Fruit fly (Drosophila melanogaster) whole organism, embryonic: Measurements from ENCODE around the gene CG13373.

ENCODE experiments used
- Adf1 ChIP-seq: fragments of 200-800 bp; sonication (Bioruptor generic); IDR thresholded peaks from 2 replicates; pipeline ENCODE4 v1.3.6; 2022; ENCODE audit warnings: missing biosample characterization, missing genetic modification characterization
- Atf3 ChIP-seq: fragments of 200-800 bp; sonication (Bioruptor generic); optimal IDR thresholded peaks from 3 replicates; lab custom pipeline; 2016; ENCODE audit warnings: missing biosample characterization, missing genetic modification characterization
- CG10321 ChIP-seq: fragments of 200-800 bp; sonication (Bioruptor generic); IDR thresholded peaks from 2 replicates; pipeline ENCODE4 v1.3.6; 2022; ENCODE audit warnings: missing biosample characterization, missing genetic modification characterization
- CG11504 ChIP-seq: fragments of 200-800 bp; sonication (Bioruptor generic); optimal IDR thresholded peaks from 3 replicates; lab custom pipeline; 2019; ENCODE audit warnings: missing biosample characterization, mild to moderate bottlenecking, missing genetic modification characterization, moderate library complexity
- CG12104 ChIP-seq: fragments of 200-800 bp; sonication (Bioruptor generic); optimal IDR thresholded peaks from 3 replicates; lab custom pipeline; 2016; ENCODE audit warnings: missing biosample characterization, missing genetic modification characterization
- CG12769 ChIP-seq: fragments of 200-800 bp; sonication (Bioruptor generic); optimal IDR thresholded peaks from 2 replicates; lab custom pipeline; 2019; ENCODE audit warnings: missing biosample characterization, mild to moderate bottlenecking, missing genetic modification characterization, moderate library complexity
- CG13775 ChIP-seq: fragments of 200-800 bp; sonication (Bioruptor generic); optimal IDR thresholded peaks from 3 replicates; lab custom pipeline; 2017; ENCODE audit warnings: missing biosample characterization, mild to moderate bottlenecking, missing genetic modification characterization
- CG14441 ChIP-seq: fragments of 200-800 bp; sonication (Bioruptor generic); IDR thresholded peaks from 2 replicates; pipeline ENCODE4 v1.3.6; 2022; ENCODE audit warnings: missing biosample characterization, missing genetic modification characterization
- CG15514 ChIP-seq: fragments of 200-800 bp; sonication (Bioruptor generic); optimal IDR thresholded peaks from 3 replicates; lab custom pipeline; 2017; ENCODE audit warnings: missing biosample characterization, missing genetic modification characterization, mild to moderate bottlenecking, moderate library complexity, missing genetic modification reagents
- CG16863 ChIP-seq: fragments of 200-800 bp; sonication (Bioruptor generic); optimal IDR thresholded peaks from 3 replicates; lab custom pipeline; 2016; ENCODE audit warnings: missing biosample characterization, missing genetic modification characterization
- CG17612 ChIP-seq: fragments of 200-800 bp; sonication (Bioruptor generic); IDR thresholded peaks from 2 replicates; pipeline ENCODE4 v1.3.6; 2022; ENCODE audit warnings: missing biosample characterization, missing genetic modification characterization
- CG17829 ChIP-seq: fragments of 200-800 bp; optimal IDR thresholded peaks from 2 replicates; lab custom pipeline; 2019; ENCODE audit warnings: missing biosample characterization, mild to moderate bottlenecking, missing genetic modification characterization, moderate library complexity
- CG1792 ChIP-seq: fragments of 200-800 bp; sonication (Bioruptor generic); optimal IDR thresholded peaks from 2 replicates; lab custom pipeline; 2016; ENCODE audit warnings: missing biosample characterization, missing genetic modification characterization
- CG18262 ChIP-seq: fragments of 200-800 bp; optimal IDR thresholded peaks from 3 replicates; lab custom pipeline; 2019; ENCODE audit warnings: missing biosample characterization, mild to moderate bottlenecking, missing genetic modification characterization, moderate library complexity
- CG18619 ChIP-seq: fragments of 200-800 bp; sonication (Bioruptor generic); optimal IDR thresholded peaks from 3 replicates; lab custom pipeline; 2017; ENCODE audit warnings: missing biosample characterization, mild to moderate bottlenecking, missing genetic modification characterization
- CG2202 ChIP-seq: fragments of 200-800 bp; sonication (Bioruptor generic); optimal IDR thresholded peaks from 2 replicates; lab custom pipeline; 2018; ENCODE audit warnings: missing biosample characterization, mild to moderate bottlenecking, missing genetic modification characterization
- CG2889 ChIP-seq: fragments of 200-800 bp; sonication (Bioruptor generic); IDR thresholded peaks from 3 replicates; pipeline ENCODE4 v1.3.6; 2022; ENCODE audit warnings: missing biosample characterization, missing genetic modification characterization
- CG3065 ChIP-seq: fragments of 200-800 bp; sonication (Bioruptor generic); optimal IDR thresholded peaks from 2 replicates; lab custom pipeline; 2016; ENCODE audit warnings: missing biosample characterization, missing genetic modification characterization
- CG32772 ChIP-seq: fragments of 200-800 bp; sonication (Bioruptor generic); IDR thresholded peaks from 2 replicates; pipeline ENCODE4 v1.3.6; 2022; ENCODE audit warnings: missing biosample characterization, missing genetic modification characterization
- CG33213 ChIP-seq: fragments of 200-800 bp; sonication (Bioruptor generic); optimal IDR thresholded peaks from 3 replicates; lab custom pipeline; 2016; ENCODE audit warnings: missing biosample characterization, missing genetic modification characterization
- CG3847 ChIP-seq: fragments of 200-800 bp; sonication (Bioruptor generic); IDR thresholded peaks from 2 replicates; pipeline ENCODE4 v1.3.6; 2022; ENCODE audit warnings: missing biosample characterization, missing genetic modification characterization
- CG6683 ChIP-seq: fragments of 200-800 bp; sonication (Bioruptor generic); optimal IDR thresholded peaks from 2 replicates; lab custom pipeline; 2017; ENCODE audit warnings: missing biosample characterization, mild to moderate bottlenecking, missing genetic modification characterization, missing genetic modification reagents
- CG7357 ChIP-seq: fragments of 200-800 bp; sonication (Bioruptor generic); IDR thresholded peaks from 3 replicates; pipeline ENCODE4 v1.3.6; 2022; ENCODE audit warnings: missing biosample characterization, missing genetic modification characterization
- CG7745 ChIP-seq: fragments of 200-800 bp; sonication (Bioruptor generic); optimal IDR thresholded peaks from 2 replicates; lab custom pipeline; 2018; ENCODE audit warnings: missing biosample characterization, mild to moderate bottlenecking, missing genetic modification characterization, moderate library complexity
- CG7839 ChIP-seq: fragments of 200-800 bp; sonication (Bioruptor generic); optimal IDR thresholded peaks from 3 replicates; lab custom pipeline; 2018; ENCODE audit warnings: missing biosample characterization, mild to moderate bottlenecking, missing genetic modification characterization, moderate library complexity
- D19B ChIP-seq: fragments of 200-800 bp; sonication (Bioruptor generic); optimal IDR thresholded peaks from 2 replicates; lab custom pipeline; 2017; ENCODE audit warnings: missing biosample characterization, mild to moderate bottlenecking, missing genetic modification characterization
- Doc2 ChIP-seq: fragments of 200-800 bp; sonication (Bioruptor generic); IDR thresholded peaks from 2 replicates; pipeline ENCODE4 v1.3.6; 2022; ENCODE audit warnings: missing biosample characterization, missing genetic modification characterization
- Doc3 ChIP-seq: fragments of 200-800 bp; sonication (Bioruptor generic); IDR thresholded peaks from 3 replicates; pipeline ENCODE4 v1.3.6; 2022; ENCODE audit warnings: missing biosample characterization, missing genetic modification characterization; ENCODE audit not compliant: partially characterized antibody
- E2f1 ChIP-seq: fragments of 200-800 bp; sonication (Bioruptor generic); IDR thresholded peaks from 2 replicates; pipeline ENCODE4 v1.3.6; 2022; ENCODE audit warnings: missing biosample characterization, missing genetic modification characterization
- Fer3 ChIP-seq: fragments of 200-800 bp; sonication (Bioruptor generic); optimal IDR thresholded peaks from 2 replicates; lab custom pipeline; 2018; ENCODE audit warnings: missing biosample characterization, mild to moderate bottlenecking, missing genetic modification characterization, moderate library complexity
- H2.0 ChIP-seq: fragments of 200-800 bp; sonication (Bioruptor generic); IDR thresholded peaks from 2 replicates; pipeline ENCODE4 v1.3.6; 2022; ENCODE audit warnings: missing biosample characterization, missing genetic modification characterization
- NC2β ChIP-seq: fragments of 200-800 bp; sonication (Bioruptor generic); optimal IDR thresholded peaks from 2 replicates; lab custom pipeline; 2016; ENCODE audit warnings: missing biosample characterization, missing genetic modification characterization
- Pdp1 ChIP-seq, 2 experiments: fragments of 200-800 bp; sonication (Bioruptor generic); optimal IDR thresholded peaks; 3 replicates each; lab custom pipeline; 2016; ENCODE audit warnings: missing biosample characterization in 2 of 2, missing genetic modification characterization in 2 of 2, mild to moderate bottlenecking in 1 of 2, moderate library complexity in 1 of 2
- Poxn ChIP-seq: fragments of 200-800 bp; sonication (Bioruptor generic); IDR thresholded peaks from 2 replicates; pipeline ENCODE4 v1.3.6; 2022; ENCODE audit warnings: missing biosample characterization, missing genetic modification characterization
- YL-1 ChIP-seq: fragments of 200-800 bp; sonication (Bioruptor generic); optimal IDR thresholded peaks from 3 replicates; lab custom pipeline; 2017; ENCODE audit warnings: missing biosample characterization, mild to moderate bottlenecking, missing genetic modification characterization
- ato ChIP-seq: fragments of 200-800 bp; sonication (Bioruptor generic); IDR thresholded peaks from 2 replicates; pipeline ENCODE4 v1.3.6; 2022; ENCODE audit warnings: missing biosample characterization, missing genetic modification characterization; ENCODE audit not compliant: partially characterized antibody
- bbx ChIP-seq: fragments of 200-800 bp; sonication (Bioruptor generic); IDR thresholded peaks from 2 replicates; pipeline ENCODE4 v1.3.6; 2022; ENCODE audit warnings: missing biosample characterization, missing genetic modification characterization; ENCODE audit not compliant: partially characterized antibody
- cas ChIP-seq: fragments of 200-800 bp; sonication (Bioruptor generic); IDR thresholded peaks from 2 replicates; pipeline ENCODE4 v1.3.6; 2022; ENCODE audit warnings: missing biosample characterization, missing genetic modification characterization
- chn ChIP-seq: fragments of 200-800 bp; sonication (Bioruptor generic); optimal IDR thresholded peaks from 2 replicates; lab custom pipeline; 2016; ENCODE audit warnings: missing biosample characterization, missing genetic modification characterization
- crol ChIP-seq: fragments of 200-800 bp; sonication (Bioruptor generic); IDR thresholded peaks from 2 replicates; pipeline ENCODE4 v1.3.6; 2022; ENCODE audit warnings: missing biosample characterization, missing genetic modification characterization
- dpn ChIP-seq, 2 experiments: fragments of 200-800 bp; sonication (Bioruptor generic); optimal IDR thresholded peaks; 3 replicates each; lab custom pipeline; 2016; ENCODE audit warnings: missing biosample characterization in 2 of 2, missing genetic modification characterization in 2 of 2
- gce ChIP-seq: fragments of 200-800 bp; sonication (Bioruptor generic); IDR thresholded peaks from 3 replicates; pipeline ENCODE4 v1.3.6; 2022; ENCODE audit warnings: missing biosample characterization, missing genetic modification characterization
- gro ChIP-seq: fragments of 200-800 bp; sonication (Bioruptor generic); optimal IDR thresholded peaks from 2 replicates; lab custom pipeline; 2016; ENCODE audit warnings: missing biosample characterization, missing genetic modification characterization
- ind ChIP-seq: fragments of 200-800 bp; sonication (Bioruptor generic); optimal IDR thresholded peaks from 3 replicates; lab custom pipeline; 2016; ENCODE audit warnings: missing biosample characterization, missing genetic modification characterization
- luna ChIP-seq: fragments of 200-800 bp; sonication (Bioruptor generic); optimal IDR thresholded peaks from 2 replicates; lab custom pipeline; 2016; ENCODE audit warnings: missing biosample characterization, missing genetic modification characterization
- mam ChIP-seq: fragments of 200-800 bp; sonication (Bioruptor generic); optimal IDR thresholded peaks from 3 replicates; lab custom pipeline; 2016; ENCODE audit warnings: missing biosample characterization, missing genetic modification characterization
- mirr ChIP-seq: fragments of 200-800 bp; sonication (Bioruptor generic); optimal IDR thresholded peaks from 3 replicates; lab custom pipeline; 2018; ENCODE audit warnings: missing biosample characterization, mild to moderate bottlenecking, missing genetic modification characterization
- nerfin-1 ChIP-seq: fragments of 200-800 bp; sonication (Bioruptor generic); optimal IDR thresholded peaks from 3 replicates; lab custom pipeline; 2019; ENCODE audit warnings: missing biosample characterization, mild to moderate bottlenecking, missing genetic modification characterization, moderate library complexity
- sc ChIP-seq, 3 experiments: fragments of >200 bp in 2 of 3; fragments of 200-800 bp in 1 of 3; sonication (Bioruptor generic) in 1 of 3; optimal IDR thresholded peaks; 2 replicates in 2 of 3; 3 replicates in 1 of 3; lab custom pipeline; 2017; ENCODE audit warnings: mild to moderate bottlenecking in 1 of 3, missing biosample characterization in 1 of 3, missing genetic modification characterization in 1 of 3, missing genetic modification reagents in 1 of 3
- sd ChIP-seq: fragments of 200-800 bp; sonication (Bioruptor generic); optimal IDR thresholded peaks from 3 replicates; lab custom pipeline; 2018; ENCODE audit warnings: missing biosample characterization, mild to moderate bottlenecking, missing genetic modification characterization, moderate library complexity
- stc ChIP-seq: fragments of 200-800 bp; sonication (Bioruptor generic); IDR thresholded peaks from 2 replicates; pipeline ENCODE4 v1.3.6; 2022; ENCODE audit warnings: missing biosample characterization, missing genetic modification characterization
- wor ChIP-seq: fragments of 200-800 bp; sonication (Bioruptor generic); IDR thresholded peaks from 2 replicates; pipeline ENCODE4 v1.3.6; 2022; ENCODE audit warnings: missing biosample characterization, missing genetic modification characterization

CG13373 gene

DNA sequence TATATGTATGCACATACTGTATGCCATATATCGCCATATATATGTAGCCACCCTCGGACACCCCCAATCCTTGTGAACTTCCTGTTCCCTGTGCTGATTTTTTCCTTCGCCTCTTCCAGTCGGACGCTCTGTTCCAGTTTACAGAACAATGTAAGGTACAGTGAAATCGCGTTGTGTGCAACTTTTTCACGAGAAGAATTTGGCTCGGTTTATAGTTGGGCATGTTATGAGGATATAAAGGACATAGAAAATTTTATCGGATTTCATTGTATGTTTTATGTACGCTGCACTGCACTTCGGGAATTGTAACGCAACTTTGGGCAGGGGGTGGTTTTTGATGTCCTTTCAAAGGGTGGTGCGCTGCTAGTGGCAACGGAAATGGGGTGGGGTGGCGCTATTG is 47.5 kb downstream of the CG13373 start (continued):
- TF ChIP-seq CG7839 = peak; percentile 11
- TF ChIP-seq mirr (GFP tag; lab: Kevin White, UChicago) = no peak
- no peak for TF ChIP-seq Doc2 (GFP tag; lab: Robert Waterston, UW)
- peak; percentile 7 for TF ChIP-seq Fer3 (tag; lab: Kevin White, UChicago)
- no peak for TF ChIP-seq CG2202 (tag; lab: Kevin White, UChicago)
- no peak for TF ChIP-seq stc
- TF ChIP-seq CG1792 (GFP tag; lab: Kevin White, UChicago) = no peak
- TF ChIP-seq crol (GFP tag; lab: Robert Waterston, UW) = no peak
- TF ChIP-seq CG3065 (GFP tag; lab: Kevin White, UChicago) = no peak
- no peak for TF ChIP-seq CG7357 (GFP tag; lab: Robert Waterston, UW)
- TF ChIP-seq CG16863 (GFP tag; lab: Kevin White, UChicago) = no peak
- TF ChIP-seq CG12104 (GFP tag; lab: Kevin White, UChicago) = no peak
- TF ChIP-seq mam (GFP tag; lab: Kevin White, UChicago) = no peak
- no peak for TF ChIP-seq D19B (GFP tag; lab: Kevin White, UChicago)
- no peak for TF ChIP-seq sc (optimal IDR thresholded peaks at IDR 0.05; lab: Kevin White, UChicago)
- no peak for TF ChIP-seq sc (GFP tag; optimal IDR thresholded peaks at IDR 0.05; lab: Kevin White, UChicago)
- TF ChIP-seq CG14441 = no peak
- no peak for TF ChIP-seq YL-1
- no peak for TF ChIP-seq CG13775
- peak; percentile 35 for TF ChIP-seq nerfin-1 (tag; lab: Kevin White, UChicago)
- TF ChIP-seq dpn (GFP tag; optimal IDR thresholded peaks at IDR 0.05; lab: Kevin White, UChicago) = peak in 1 of 2 experiments; percentile 25
- no peak for TF ChIP-seq ind (GFP tag; lab: Kevin White, UChicago)
- TF ChIP-seq CG32772 (GFP tag; lab: Robert Waterston, UW) = no peak
- TF ChIP-seq CG2889 (GFP tag; lab: Robert Waterston, UW) = no peak
- TF ChIP-seq CG18619 (GFP tag; lab: Kevin White, UChicago) = no peak
- no peak for TF ChIP-seq gro
- TF ChIP-seq Pdp1 (GFP tag; optimal IDR thresholded peaks at IDR 0.05; lab: Kevin White, UChicago) = no peak
- no peak for TF ChIP-seq CG3847 (GFP tag; lab: Robert Waterston, UW)
- TF ChIP-seq CG33213 (GFP tag; lab: Kevin White, UChicago) = no peak
- no peak for TF ChIP-seq cas (GFP tag; lab: Robert Waterston, UW)
- TF ChIP-seq sd (tag; lab: Kevin White, UChicago) = peak; percentile 30
- TF ChIP-seq NC2β (GFP tag; lab: Kevin White, UChicago) = no peak
- no peak for TF ChIP-seq CG7745 (tag; lab: Kevin White, UChicago)
- TF ChIP-seq E2f1 (GFP tag; lab: Robert Waterston, UW) = no peak
- no peak for TF ChIP-seq Atf3
- peak; percentile 34 for TF ChIP-seq CG18262 (tag; lab: Kevin White, UChicago)
- peak; percentile 31 for TF ChIP-seq CG11504
- peak; percentile 52 for TF ChIP-seq CG12769 (tag; lab: Kevin White, UChicago)
- TF ChIP-seq luna = no peak
- no peak for TF ChIP-seq wor
- no peak for TF ChIP-seq H2.0
- no peak for TF ChIP-seq gce
- TF ChIP-seq Poxn (GFP tag; lab: Robert Waterston, UW) = no peak
- peak; percentile 3 for TF ChIP-seq chn
- no peak for TF ChIP-seq Adf1
- no peak for TF ChIP-seq Doc3
- TF ChIP-seq ato (GFP tag; lab: Robert Waterston, UW) = no peak
- TF ChIP-seq CG10321 (GFP tag; lab: Robert Waterston, UW) = no peak
- no peak for TF ChIP-seq bbx (GFP tag; lab: Robert Waterston, UW)
- TF ChIP-seq CG17829 (tag; lab: Kevin White, UChicago) = no peak
- TF ChIP-seq CG15514 = peak; percentile 16
- TF ChIP-seq CG17612 (GFP tag; lab: Robert Waterston, UW) = no peak
- no peak for TF ChIP-seq CG6683 (GFP tag; lab: Kevin White, UChicago)
